Worm (Caenorhabditis elegans) whole organism, late embryonic: ENCODE results near the gene F47G3.3.

Source experiments
- ceh-9 ChIP-seq: sonication (generic microtip); optimal IDR thresholded peaks from 2 replicates; lab custom pipeline; 2016; ENCODE audit warnings: mild to moderate bottlenecking, missing genetic modification characterization, inconsistent platforms, missing compliant biosample characterization
- lim-6 ChIP-seq: sonication (generic microtip); optimal IDR thresholded peaks from 2 replicates; lab custom pipeline; 2016; ENCODE audit warnings: missing genetic modification characterization, missing compliant biosample characterization
- nfya-1 ChIP-seq: sonication (generic microtip); optimal IDR thresholded peaks from 2 replicates; lab custom pipeline; 2017; ENCODE audit warnings: missing genetic modification characterization, mild to moderate bottlenecking, missing compliant biosample characterization, antibody characterized with exemption, moderate library complexity
- unc-3 ChIP-seq, 2 experiments: fragments of 200-800 bp in 1 of 2; sonication (Bioruptor generic) in 1 of 2; sonication (generic microtip) in 1 of 2; conservative IDR thresholded peaks in 1 of 2; optimal IDR thresholded peaks in 1 of 2; 2 replicates each; pipeline versions ENCODE4 v1.3.6 to Lab custom; 2016 to 2022; ENCODE audit warnings: missing compliant biosample characterization in 2 of 2, missing genetic modification characterization in 2 of 2, missing genetic modification reagents in 1 of 2

ce11 chrX:2365890-2366289, 9.9 kb upstream of the F47G3.3 start, which contains the start of gene T24D8.6:
- TF ChIP-seq unc-3 (GFP tag; conservative IDR thresholded peaks at IDR 0.05; lab: Robert Waterston, UW), result no peak
- TF ChIP-seq unc-3 (tag; optimal IDR thresholded peaks at IDR 0.05; lab: Kevin White, UChicago), result no peak
- TF ChIP-seq ceh-9 (tag; lab: Kevin White, UChicago), result no peak
- no peak for TF ChIP-seq lim-6 (tag; lab: Kevin White, UChicago)
- no peak for TF ChIP-seq nfya-1
